Fruit fly (Drosophila melanogaster): ENCODE measurements around the gene CG6495.

DNA sequence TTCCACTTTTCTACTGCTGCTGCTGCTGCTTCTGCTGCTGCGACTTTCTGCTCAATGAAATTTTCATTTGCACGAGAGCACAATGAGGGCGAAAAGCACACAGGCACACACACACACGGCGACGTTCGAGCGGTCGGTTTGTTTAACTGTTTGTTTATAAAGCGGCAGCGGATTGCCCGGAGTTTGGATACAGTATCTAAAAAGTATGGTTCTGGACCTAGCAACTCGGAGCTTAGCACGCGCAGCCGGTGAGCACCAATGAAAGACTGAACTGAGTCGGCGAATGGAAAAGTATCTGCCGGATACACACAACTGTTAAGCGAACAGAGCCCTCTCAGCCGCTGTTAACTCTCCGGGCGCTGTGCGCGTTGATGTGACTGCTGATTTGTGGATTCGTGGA, 4.9 kb upstream of the CG6495 start, which contains the start of gene CG17124:
- TF ChIP-seq h (optimal IDR thresholded peaks at IDR 0.05): no peak
- TF ChIP-seq Myc (optimal IDR thresholded peaks at IDR 0.05): no peak
- TF ChIP-seq Sin3A (optimal IDR thresholded peaks at IDR 0.05): no peak
- no peak for TF ChIP-seq psq (optimal IDR thresholded peaks at IDR 0.05)
- TF ChIP-seq insv (optimal IDR thresholded peaks at IDR 0.05): no peak

All from Kc167 (cell line).